Fruit fly (Drosophila melanogaster): ENCODE measurements around the gene CG9981.

dm6 chrX:16383667-16384515 is 21.0 kb downstream of the CG9981 start:
- TF ChIP-seq CG8478 (optimal IDR thresholded peaks at IDR 0.05) (no peak), psq (optimal IDR thresholded peaks at IDR 0.05) (no peak), pan (optimal IDR thresholded peaks at IDR 0.05) (no peak), usp (GFP tag; optimal IDR thresholded peaks at IDR 0.05) (no peak), Dll (optimal IDR thresholded peaks at IDR 0.05) (no peak), EcR (GFP tag; optimal IDR thresholded peaks at IDR 0.05) (no peak)

Measured in whole organism.